Fruit fly (Drosophila melanogaster): ENCODE results near the gene Ugt303A1.
A peak's percentile ranks its signal among the peaks of the same experiment; 100 is the strongest.

The Ugt303A1 gene

DNA sequence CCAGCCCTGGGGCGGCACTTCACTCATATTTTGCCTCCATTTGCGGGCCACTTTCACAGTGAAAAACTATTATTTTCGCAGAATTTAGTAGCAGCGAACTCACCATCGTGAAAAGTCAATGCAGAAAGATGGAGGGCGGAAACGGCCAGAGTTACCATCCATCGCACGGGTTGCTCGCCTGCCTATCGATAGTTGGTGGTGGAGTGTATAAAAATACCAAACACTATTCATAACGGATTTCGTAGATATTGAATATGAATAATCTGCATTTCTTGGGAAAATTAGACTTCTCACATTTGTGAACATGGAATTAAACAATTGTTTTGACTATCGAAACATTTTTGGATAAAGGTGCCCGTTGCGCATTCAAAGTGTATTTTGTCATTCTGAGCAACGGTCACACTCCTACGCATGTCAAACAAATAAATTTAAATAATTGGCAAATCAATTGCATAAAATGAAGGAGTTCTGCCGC is 40.9 kb downstream of the Ugt303A1 start, which contains the start of the genes RpS25 and CG4820 (continued):
- peak; percentile 96 for TF ChIP-seq Fer1 (GFP tag; optimal IDR thresholded peaks at IDR 0.05)
- TF ChIP-seq kay (GFP tag; optimal IDR thresholded peaks at IDR 0.05), result peak; percentile 24
- TF ChIP-seq CG11504 (tag; optimal IDR thresholded peaks at IDR 0.05), result peak; percentile 84
- peak; percentile 85 for TF ChIP-seq salm (tag; optimal IDR thresholded peaks at IDR 0.05)
- no peak for TF ChIP-seq ab (GFP tag; optimal IDR thresholded peaks at IDR 0.05)
- TF ChIP-seq bigmax (GFP tag; optimal IDR thresholded peaks at IDR 0.05), result peak; percentile 92
- peak; percentile 77 for TF ChIP-seq Nf-YB (GFP tag; optimal IDR thresholded peaks at IDR 0.05)
- peak; percentile 82 for TF ChIP-seq CG13123 (GFP tag; optimal IDR thresholded peaks at IDR 0.05)
- TF ChIP-seq Hr3 (GFP tag; optimal IDR thresholded peaks at IDR 0.05), result peak; percentile 71
- TF ChIP-seq CG17612 (GFP tag; IDR thresholded peaks at IDR 0.05), result peak; percentile 74
- TF ChIP-seq CG10565 (GFP tag; optimal IDR thresholded peaks at IDR 0.05), result peak; percentile 59
- peak; percentile 98 for TF ChIP-seq pzg (GFP tag; optimal IDR thresholded peaks at IDR 0.05)
- TF ChIP-seq CG43689 (GFP tag; IDR thresholded peaks at IDR 0.05), result peak; percentile 79
- peak; percentile 60 for TF ChIP-seq Drgx (GFP tag; IDR thresholded peaks at IDR 0.05)
- TF ChIP-seq CG2712 (tag; optimal IDR thresholded peaks at IDR 0.05), result peak; percentile 90
- TF ChIP-seq sima (GFP tag; optimal IDR thresholded peaks at IDR 0.05), result peak; percentile 73
- TF ChIP-seq Scr (GFP tag; IDR thresholded peaks at IDR 0.05; ENCODE audit: partially characterized antibody), result peak; percentile 92
- TF ChIP-seq CG11723 (GFP tag; optimal IDR thresholded peaks at IDR 0.05), result peak; percentile 88
- TF ChIP-seq mam (GFP tag; optimal IDR thresholded peaks at IDR 0.05), result peak; percentile 76
- peak; percentile 84 for TF ChIP-seq CG8359 (GFP tag; optimal IDR thresholded peaks at IDR 0.05; ENCODE audit: borderline replicate concordance)
- peak in 1 of 3 experiments; percentile 76 for TF ChIP-seq lola (GFP tag; optimal IDR thresholded peaks at IDR 0.05)
- TF ChIP-seq z (GFP tag; IDR thresholded peaks at IDR 0.05), result 0 out of 3 replicates have a peak, but pooled peaks have one; percentile 54
- peak; percentile 85 for TF ChIP-seq Hey (tag; optimal IDR thresholded peaks at IDR 0.05)
- peak; percentile 80 for TF ChIP-seq gem (tag; optimal IDR thresholded peaks at IDR 0.05)
- TF ChIP-seq crol (GFP tag; IDR thresholded peaks at IDR 0.05), result peak; percentile 49
- TF ChIP-seq fu2 (GFP tag; optimal IDR thresholded peaks at IDR 0.05), result peak; percentile 90
- peak; percentile 36 to 81 for TF ChIP-seq bsh (GFP tag; optimal IDR thresholded peaks at IDR 0.05)
- TF ChIP-seq dysf (GFP tag; IDR thresholded peaks at IDR 0.05), result peak; percentile 86
- TF ChIP-seq tgo (GFP tag; IDR thresholded peaks at IDR 0.05), result peak; percentile 88
- peak; percentile 67 for TF ChIP-seq rib (GFP tag; IDR thresholded peaks at IDR 0.05)
- TF ChIP-seq CG31365 (tag; optimal IDR thresholded peaks at IDR 0.05), result peak; percentile 86
- peak; percentile 93 for TF ChIP-seq Dll (GFP tag; IDR thresholded peaks at IDR 0.05; ENCODE audit: partially characterized antibody)
- peak; percentile 65 for TF ChIP-seq D19A (tag; optimal IDR thresholded peaks at IDR 0.05)
- peak; percentile 84 for TF ChIP-seq HLH54F (GFP tag; optimal IDR thresholded peaks at IDR 0.05)
- peak; percentile 92 for TF ChIP-seq disco-r (GFP tag; optimal IDR thresholded peaks at IDR 0.05)
- peak; percentile 66 for TF ChIP-seq CG14965 (GFP tag; optimal IDR thresholded peaks at IDR 0.05; ENCODE audit: borderline replicate concordance)
- TF ChIP-seq shn (GFP tag; optimal IDR thresholded peaks at IDR 0.05), result peak; percentile 94
- peak; percentile 57 for TF ChIP-seq sd (tag; optimal IDR thresholded peaks at IDR 0.05)
- peak; percentile 78 for TF ChIP-seq Spps (tag; optimal IDR thresholded peaks at IDR 0.05)
- peak; percentile 81 for TF ChIP-seq Oaz (GFP tag; IDR thresholded peaks at IDR 0.05)
- TF ChIP-seq zen (tag; optimal IDR thresholded peaks at IDR 0.05), result peak; percentile 84
- peak; percentile 97 for TF ChIP-seq lab (GFP tag; optimal IDR thresholded peaks at IDR 0.05)
- TF ChIP-seq Tbp (GFP tag; optimal IDR thresholded peaks at IDR 0.05), result peak; percentile 55
- TF ChIP-seq kah (GFP tag; optimal IDR thresholded peaks at IDR 0.05), result peak; percentile 85
- peak; percentile 89 for TF ChIP-seq CG9609 (GFP tag; optimal IDR thresholded peaks at IDR 0.05)
- peak; percentile 89 for TF ChIP-seq sna (GFP tag; IDR thresholded peaks at IDR 0.05; ENCODE audit: partially characterized antibody)
- TF ChIP-seq HLH4C (GFP tag; IDR thresholded peaks at IDR 0.05; ENCODE audit: partially characterized antibody), result peak; percentile 76
- peak; percentile 90 for TF ChIP-seq slp2 (GFP tag; optimal IDR thresholded peaks at IDR 0.05)
- TF ChIP-seq CG8290 (GFP tag; optimal IDR thresholded peaks at IDR 0.05), result peak; percentile 89
- TF ChIP-seq CG8290 (tag; optimal IDR thresholded peaks at IDR 0.05), result peak; percentile 89 to 97
